5 fruit fly cellular contexts compared by ENCODE assay signal in the genomic region with DNA sequence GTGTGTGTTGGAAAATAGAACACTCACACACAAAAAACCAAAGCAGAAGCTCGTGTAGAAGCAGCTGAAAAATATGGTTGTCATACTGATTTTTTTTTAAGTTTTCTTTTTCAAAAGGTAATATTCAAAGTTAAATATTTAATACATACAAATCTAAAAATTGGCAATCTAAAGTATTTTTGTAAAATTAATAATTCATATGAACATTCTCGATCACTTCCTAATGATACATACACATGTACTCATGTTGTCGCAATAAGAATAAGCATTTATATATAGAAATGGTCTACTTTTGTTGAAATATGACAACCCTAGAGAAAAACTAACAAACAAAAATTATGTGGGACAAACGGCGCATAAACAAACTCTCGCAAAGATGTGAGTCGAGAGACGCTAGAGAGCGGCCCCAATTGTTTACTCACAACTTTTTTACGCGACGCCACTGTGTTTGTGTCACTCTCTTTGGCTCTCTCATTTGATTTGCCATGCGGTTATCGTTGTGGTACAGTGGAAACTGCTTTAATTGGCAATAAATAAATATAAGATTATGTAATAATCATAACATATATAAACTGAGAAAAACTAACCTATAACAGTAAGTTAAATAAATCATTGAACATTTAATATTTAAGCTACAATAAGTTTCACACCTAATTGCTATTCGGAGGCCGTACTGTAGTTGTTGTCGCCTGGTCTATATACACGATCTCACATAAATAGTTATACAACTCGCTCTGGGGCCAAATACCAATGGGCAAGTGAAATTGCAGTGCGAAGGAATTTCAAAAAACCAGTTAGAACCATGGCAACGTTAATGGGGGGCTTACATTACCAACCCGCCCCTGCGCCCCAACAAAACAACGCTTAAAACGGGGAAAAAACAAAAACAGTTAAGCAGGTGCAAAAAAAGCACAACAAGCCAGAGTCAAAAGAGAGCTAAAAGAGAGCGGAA.
A peak's percentile ranks its signal among the peaks of the same experiment; 100 is the strongest.
TF ChIP-seq lines count a peak whose summit lies in the region.

No protein-coding gene starts in this region.

TF ChIP-seq in whole organism, adult, 20 proteins besides CTCF, POLR2A, EP300 and RAD21 (continued from another document):
- TF ChIP-seq cnc (optimal IDR thresholded peaks at IDR 0.05; lab: Kevin White, UChicago) (no peak), CG7045 (GFP tag; optimal IDR thresholded peaks at IDR 0.05; lab: Kevin White, UChicago) (peak; percentile 97), CG1620 (GFP tag; optimal IDR thresholded peaks at IDR 0.05; lab: Kevin White, UChicago) (peak; percentile 96), Mnt (GFP tag; optimal IDR thresholded peaks at IDR 0.05; lab: Kevin White, UChicago) (peak; percentile 98), pad (GFP tag; optimal IDR thresholded peaks at IDR 0.05; lab: Kevin White, UChicago) (peak; percentile 97)

TF ChIP-seq in whole organism, embryonic, 481 proteins besides CTCF, POLR2A, EP300 and RAD21 (continued from another document and continues in another):
- TF ChIP-seq kay (GFP tag; optimal IDR thresholded peaks at IDR 0.05; lab: Kevin White, UChicago): peak; percentile 88
- TF ChIP-seq CG11504 (tag; optimal IDR thresholded peaks at IDR 0.05; lab: Kevin White, UChicago): peak; percentile 97
- peak; percentile 99 for TF ChIP-seq CG2678 (tag; optimal IDR thresholded peaks at IDR 0.05; lab: Kevin White, UChicago)
- no peak for TF ChIP-seq prd (optimal IDR thresholded peaks at IDR 0.05; lab: Kevin White, UChicago)
- peak; percentile 98 for TF ChIP-seq prd (GFP tag; IDR thresholded peaks at IDR 0.05; lab: Robert Waterston, UW)
- peak; percentile 71 for TF ChIP-seq mam (GFP tag; optimal IDR thresholded peaks at IDR 0.05; lab: Kevin White, UChicago)
- TF ChIP-seq sd (tag; optimal IDR thresholded peaks at IDR 0.05; lab: Kevin White, UChicago): peak; percentile 94
- TF ChIP-seq sc (optimal IDR thresholded peaks at IDR 0.05; lab: Kevin White, UChicago): no peak
- TF ChIP-seq sc (GFP tag; optimal IDR thresholded peaks at IDR 0.05; lab: Kevin White, UChicago): peak; percentile 90
- TF ChIP-seq rib (GFP tag; IDR thresholded peaks at IDR 0.05; lab: Robert Waterston, UW): peak; percentile 99
- peak; percentile 96 for TF ChIP-seq sqz (GFP tag; optimal IDR thresholded peaks at IDR 0.05; lab: Kevin White, UChicago)
- TF ChIP-seq CG3838 (GFP tag; optimal IDR thresholded peaks at IDR 0.05; lab: Kevin White, UChicago): peak; percentile 88
- TF ChIP-seq ewg (GFP tag; optimal IDR thresholded peaks at IDR 0.05; lab: Kevin White, UChicago): peak; percentile 91
- TF ChIP-seq CG8281 (tag; optimal IDR thresholded peaks at IDR 0.05; lab: Kevin White, UChicago): peak; percentile 88
- TF ChIP-seq cad (GFP tag; optimal IDR thresholded peaks at IDR 0.05; lab: Kevin White, UChicago): no peak
- TF ChIP-seq CoRest (tag; optimal IDR thresholded peaks at IDR 0.05; lab: Kevin White, UChicago): peak; percentile 98
- peak; percentile 91 for TF ChIP-seq dmrt11E (tag; optimal IDR thresholded peaks at IDR 0.05; lab: Kevin White, UChicago)
- peak; percentile 97 for TF ChIP-seq so (GFP tag; IDR thresholded peaks at IDR 0.05; lab: Robert Waterston, UW)
- TF ChIP-seq Vsx1 (GFP tag; optimal IDR thresholded peaks at IDR 0.05; lab: Kevin White, UChicago): peak; percentile 87
- TF ChIP-seq Ptx1 (GFP tag; IDR thresholded peaks at IDR 0.05; lab: Robert Waterston, UW): peak; percentile 98
- TF ChIP-seq Bdp1 (GFP tag; optimal IDR thresholded peaks at IDR 0.05; lab: Kevin White, UChicago): peak; percentile 66
- TF ChIP-seq CG12391 (tag; optimal IDR thresholded peaks at IDR 0.05; lab: Kevin White, UChicago): peak; percentile 98
- peak; percentile 5 for TF ChIP-seq Atf3 (GFP tag; optimal IDR thresholded peaks at IDR 0.05; lab: Kevin White, UChicago)
- TF ChIP-seq Usf (GFP tag; optimal IDR thresholded peaks at IDR 0.05; lab: Kevin White, UChicago): peak; percentile 92
- TF ChIP-seq Trl (optimal IDR thresholded peaks at IDR 0.05; lab: Kevin White, UChicago): peak; percentile 77 to 81
- peak; percentile 33 for TF ChIP-seq Trl (GFP tag; optimal IDR thresholded peaks at IDR 0.05; lab: Kevin White, UChicago)
- peak; percentile 99 for TF ChIP-seq CG18599 (GFP tag; optimal IDR thresholded peaks at IDR 0.05; lab: Kevin White, UChicago)
- peak; percentile 95 for TF ChIP-seq dati (GFP tag; IDR thresholded peaks at IDR 0.05; lab: Robert Waterston, UW)
- peak; percentile 97 for TF ChIP-seq B-H1 (GFP tag; IDR thresholded peaks at IDR 0.05; lab: Robert Waterston, UW)

TF ChIP-seq in whole organism, prepupa, 60 proteins besides CTCF, POLR2A, EP300 and RAD21 (continued from another document and continues in another):
- TF ChIP-seq Hr4 (GFP tag; optimal IDR thresholded peaks at IDR 0.05; lab: Kevin White, UChicago): peak; percentile 96
- peak; percentile 96 for TF ChIP-seq pdm3 (GFP tag; optimal IDR thresholded peaks at IDR 0.05; lab: Kevin White, UChicago)
- TF ChIP-seq ss (GFP tag; optimal IDR thresholded peaks at IDR 0.05; lab: Kevin White, UChicago): peak; percentile 98 to 99
- TF ChIP-seq achi (GFP tag; optimal IDR thresholded peaks at IDR 0.05; lab: Kevin White, UChicago): peak; percentile 98
- TF ChIP-seq OdsH (GFP tag; optimal IDR thresholded peaks at IDR 0.05; lab: Kevin White, UChicago): peak; percentile 98
- TF ChIP-seq cyc (GFP tag; optimal IDR thresholded peaks at IDR 0.05; lab: Kevin White, UChicago): peak; percentile 94
- peak; percentile 98 for TF ChIP-seq acj6 (GFP tag; optimal IDR thresholded peaks at IDR 0.05; lab: Kevin White, UChicago)
- TF ChIP-seq Lpt (GFP tag; optimal IDR thresholded peaks at IDR 0.05; lab: Kevin White, UChicago): peak; percentile 94
- TF ChIP-seq Blimp-1 (GFP tag; optimal IDR thresholded peaks at IDR 0.05; lab: Kevin White, UChicago): peak; percentile 94
- TF ChIP-seq Sox102F (GFP tag; optimal IDR thresholded peaks at IDR 0.05; lab: Kevin White, UChicago): peak; percentile 97
- TF ChIP-seq Ets21C (GFP tag; optimal IDR thresholded peaks at IDR 0.05; lab: Kevin White, UChicago): peak; percentile 80
- TF ChIP-seq CG8119 (GFP tag; IDR thresholded peaks at IDR 0.05; lab: Robert Waterston, UW): peak; percentile 99
- TF ChIP-seq CG8319 (GFP tag; optimal IDR thresholded peaks at IDR 0.05; lab: Kevin White, UChicago): peak; percentile 93
- peak; percentile 96 for TF ChIP-seq CG16779 (tag; optimal IDR thresholded peaks at IDR 0.05; lab: Kevin White, UChicago)
- peak; percentile 96 for TF ChIP-seq Eip75B (GFP tag; optimal IDR thresholded peaks at IDR 0.05; lab: Kevin White, UChicago)
- peak; percentile 95 for TF ChIP-seq Sox14 (GFP tag; optimal IDR thresholded peaks at IDR 0.05; lab: Kevin White, UChicago)
- no peak for TF ChIP-seq Hr38 (GFP tag; optimal IDR thresholded peaks at IDR 0.05; lab: Kevin White, UChicago)
- TF ChIP-seq CG11294 (GFP tag; IDR thresholded peaks at IDR 0.05; lab: Robert Waterston, UW): peak; percentile 98
- peak; percentile 98 for TF ChIP-seq CG3919 (GFP tag; optimal IDR thresholded peaks at IDR 0.05; lab: Kevin White, UChicago)
- peak; percentile 99 for TF ChIP-seq Eip78C (GFP tag; lab: Kevin White, UChicago)
- TF ChIP-seq lz (GFP tag; optimal IDR thresholded peaks at IDR 0.05; lab: Kevin White, UChicago): peak; percentile 97
- TF ChIP-seq net (GFP tag; optimal IDR thresholded peaks at IDR 0.05; lab: Kevin White, UChicago): peak; percentile 98
- TF ChIP-seq CG6808 (GFP tag; optimal IDR thresholded peaks at IDR 0.05; lab: Kevin White, UChicago): peak; percentile 98
- peak; percentile 94 for TF ChIP-seq CG4318 (GFP tag; optimal IDR thresholded peaks at IDR 0.05; lab: Kevin White, UChicago)
- peak; percentile 99 for TF ChIP-seq eg (GFP tag; IDR thresholded peaks at IDR 0.05; lab: Robert Waterston, UW)
- peak; percentile 91 for TF ChIP-seq CG11762 (GFP tag; optimal IDR thresholded peaks at IDR 0.05; lab: Kevin White, UChicago; ENCODE audit: insufficient read depth)
- TF ChIP-seq CG31627 (GFP tag; optimal IDR thresholded peaks at IDR 0.05; lab: Kevin White, UChicago): peak; percentile 89
- peak; percentile 94 for TF ChIP-seq Smox (GFP tag; optimal IDR thresholded peaks at IDR 0.05; lab: Kevin White, UChicago)
- TF ChIP-seq Hr39 (GFP tag; optimal IDR thresholded peaks at IDR 0.05; lab: Kevin White, UChicago): peak; percentile 90
- TF ChIP-seq CG32006 (GFP tag; optimal IDR thresholded peaks at IDR 0.05; lab: Kevin White, UChicago): peak; percentile 98

TF ChIP-seq in whole organism, pupa, 21 proteins besides CTCF, POLR2A, EP300 and RAD21 (continued from another document):
- TF ChIP-seq CG34367 (tag; optimal IDR thresholded peaks at IDR 0.05; lab: Kevin White, UChicago): peak; percentile 98
- TF ChIP-seq CG17806 (tag; optimal IDR thresholded peaks at IDR 0.05; lab: Kevin White, UChicago): peak; percentile 99
- peak; percentile 96 for TF ChIP-seq rn (GFP tag; IDR thresholded peaks at IDR 0.05; lab: Robert Waterston, UW)

TF ChIP-seq in whole organism, wandering third instar larva, 38 proteins besides CTCF, POLR2A, EP300 and RAD21 (continued from another document):
- TF ChIP-seq N (GFP tag; optimal IDR thresholded peaks at IDR 0.05; lab: Kevin White, UChicago) (no peak), Vsx2 (GFP tag; optimal IDR thresholded peaks at IDR 0.05; lab: Kevin White, UChicago; ENCODE audit: partially characterized antibody) (no peak), sv (GFP tag; optimal IDR thresholded peaks at IDR 0.05; lab: Kevin White, UChicago) (peak; percentile 90), jim (GFP tag; optimal IDR thresholded peaks at IDR 0.05; lab: Kevin White, UChicago) (peak; percentile 53), sage (GFP tag; optimal IDR thresholded peaks at IDR 0.05; lab: Kevin White, UChicago) (peak; percentile 93), GATAd (GFP tag; optimal IDR thresholded peaks at IDR 0.05; lab: Kevin White, UChicago) (peak; percentile 86), Mio (GFP tag; optimal IDR thresholded peaks at IDR 0.05; lab: Kevin White, UChicago) (peak; percentile 39), ey (GFP tag; optimal IDR thresholded peaks at IDR 0.05; lab: Kevin White, UChicago) (peak; percentile 94), h (GFP tag; optimal IDR thresholded peaks at IDR 0.05; lab: Kevin White, UChicago) (peak; percentile 97), Hr78 (GFP tag; optimal IDR thresholded peaks at IDR 0.05; lab: Kevin White, UChicago) (no peak), usp (GFP tag; optimal IDR thresholded peaks at IDR 0.05; lab: Kevin White, UChicago) (no peak), tai (GFP tag; optimal IDR thresholded peaks at IDR 0.05; lab: Kevin White, UChicago) (peak; percentile 83), woc (GFP tag; optimal IDR thresholded peaks at IDR 0.05; lab: Kevin White, UChicago) (peak; percentile 88), rgr (GFP tag; optimal IDR thresholded peaks at IDR 0.05; lab: Kevin White, UChicago) (peak; percentile 99), OdsH (GFP tag; optimal IDR thresholded peaks at IDR 0.05; lab: Kevin White, UChicago) (peak; percentile 98), Dfd (GFP tag; optimal IDR thresholded peaks at IDR 0.05; lab: Kevin White, UChicago) (peak; percentile 74), CG32264 (GFP tag; optimal IDR thresholded peaks at IDR 0.05; lab: Kevin White, UChicago) (peak; percentile 83), psq (GFP tag; optimal IDR thresholded peaks at IDR 0.05; lab: Kevin White, UChicago) (peak; percentile 98), Dif (GFP tag; optimal IDR thresholded peaks at IDR 0.05; lab: Kevin White, UChicago; ENCODE audit: partially characterized antibody) (peak; percentile 79), lola (GFP tag; optimal IDR thresholded peaks at IDR 0.05; lab: Kevin White, UChicago) (no peak)
